Fruit fly (Drosophila melanogaster) whole organism, embryonic: ENCODE results near the gene Psf2.

Experiments used
- Aef1 ChIP-seq: fragments of 200-800 bp; sonication (Bioruptor generic); IDR thresholded peaks from 3 replicates; pipeline ENCODE4 v1.3.6; 2022; ENCODE audit warnings: missing biosample characterization, missing genetic modification characterization
- B-H1 ChIP-seq: fragments of 200-800 bp; sonication (Bioruptor generic); IDR thresholded peaks from 3 replicates; pipeline ENCODE4 v1.3.6; 2022; ENCODE audit warnings: missing biosample characterization, missing genetic modification characterization
- Bgb ChIP-seq: fragments of 200-800 bp; sonication (Bioruptor generic); IDR thresholded peaks from 2 replicates; pipeline ENCODE4 v1.3.6; 2022; ENCODE audit warnings: missing biosample characterization, missing genetic modification characterization; ENCODE audit not compliant: partially characterized antibody
- BtbVII ChIP-seq: fragments of 200-800 bp; sonication (Bioruptor generic); optimal IDR thresholded peaks from 3 replicates; lab custom pipeline; 2017; ENCODE audit warnings: missing biosample characterization, mild to moderate bottlenecking, missing genetic modification characterization
- Bteb2 ChIP-seq: fragments of 200-800 bp; sonication (Bioruptor generic); optimal IDR thresholded peaks from 2 replicates; lab custom pipeline; 2016; ENCODE audit warnings: missing biosample characterization, missing genetic modification characterization
- CG14710 ChIP-seq: fragments of 200-800 bp; sonication (Bioruptor generic); optimal IDR thresholded peaks from 3 replicates; lab custom pipeline; 2019; ENCODE audit warnings: missing biosample characterization, mild to moderate bottlenecking, missing genetic modification characterization, moderate library complexity
- CG15696 ChIP-seq: fragments of 200-800 bp; sonication (Bioruptor generic); optimal IDR thresholded peaks from 2 replicates; lab custom pipeline; 2019; ENCODE audit warnings: missing biosample characterization, mild to moderate bottlenecking, missing genetic modification characterization, moderate library complexity
- CG1602 ChIP-seq: fragments of 200-800 bp; sonication (Bioruptor generic); optimal IDR thresholded peaks from 3 replicates; lab custom pipeline; 2016; ENCODE audit warnings: missing biosample characterization, missing genetic modification characterization
- CG16815 ChIP-seq: fragments of 200-800 bp; sonication (Bioruptor generic); optimal IDR thresholded peaks from 3 replicates; lab custom pipeline; 2017; ENCODE audit warnings: missing biosample characterization, mild to moderate bottlenecking, missing genetic modification characterization
- CG17361 ChIP-seq: fragments of 200-800 bp; sonication (Bioruptor generic); IDR thresholded peaks from 3 replicates; pipeline ENCODE4 v1.3.6; 2022; ENCODE audit warnings: missing biosample characterization, missing genetic modification characterization
- CG17912 ChIP-seq: fragments of 200-800 bp; sonication (Bioruptor generic); optimal IDR thresholded peaks from 2 replicates; lab custom pipeline; 2018; ENCODE audit warnings: missing biosample characterization, mild to moderate bottlenecking, missing genetic modification characterization
- CG18599 ChIP-seq: fragments of 200-800 bp; sonication (Bioruptor generic); optimal IDR thresholded peaks from 3 replicates; lab custom pipeline; 2017; ENCODE audit warnings: missing biosample characterization, missing genetic modification characterization, mild to moderate bottlenecking, moderate library complexity, missing genetic modification reagents
- CG2889 ChIP-seq: fragments of 200-800 bp; sonication (Bioruptor generic); IDR thresholded peaks from 3 replicates; pipeline ENCODE4 v1.3.6; 2022; ENCODE audit warnings: missing biosample characterization, missing genetic modification characterization
- CG31388 ChIP-seq: fragments of 200-800 bp; sonication (Bioruptor generic); optimal IDR thresholded peaks from 2 replicates; lab custom pipeline; 2016; ENCODE audit warnings: missing biosample characterization, missing genetic modification characterization
- CG32532 ChIP-seq: fragments of 200-800 bp; sonication (Bioruptor generic); IDR thresholded peaks from 2 replicates; pipeline ENCODE4 v1.3.6; 2022; ENCODE audit warnings: missing biosample characterization, missing genetic modification characterization
- CG3281 ChIP-seq: fragments of 200-800 bp; sonication (Bioruptor generic); optimal IDR thresholded peaks from 3 replicates; lab custom pipeline; 2017; ENCODE audit warnings: missing biosample characterization, mild to moderate bottlenecking, missing genetic modification characterization
- CG42726 ChIP-seq: fragments of 200-800 bp; sonication (Bioruptor generic); IDR thresholded peaks from 2 replicates; pipeline ENCODE4 v1.3.6; 2022; ENCODE audit warnings: missing biosample characterization, missing genetic modification characterization; ENCODE audit not compliant: partially characterized antibody
- CG6791 ChIP-seq: fragments of 200-800 bp; sonication (Bioruptor generic); IDR thresholded peaks from 3 replicates; pipeline ENCODE4 v1.3.6; 2022; ENCODE audit warnings: missing biosample characterization, missing genetic modification characterization; ENCODE audit not compliant: partially characterized antibody
- CG7556 ChIP-seq: fragments of 200-800 bp; sonication (Bioruptor generic); optimal IDR thresholded peaks from 2 replicates; lab custom pipeline; 2017; ENCODE audit warnings: missing biosample characterization, mild to moderate bottlenecking, missing genetic modification characterization
- CG8388 ChIP-seq: fragments of 200-800 bp; sonication (Bioruptor generic); optimal IDR thresholded peaks from 2 replicates; lab custom pipeline; 2019; ENCODE audit warnings: missing biosample characterization, mild to moderate bottlenecking, missing genetic modification characterization, moderate library complexity
- CG8478 ChIP-seq: fragments of >200 bp; optimal IDR thresholded peaks from 2 replicates; lab custom pipeline; 2018
- CG9215 ChIP-seq: fragments of 200-800 bp; sonication (Bioruptor generic); IDR thresholded peaks from 2 replicates; pipeline ENCODE4 v1.3.6; 2022; ENCODE audit warnings: missing biosample characterization, missing genetic modification characterization
- CG9797 ChIP-seq: fragments of 200-800 bp; sonication (Bioruptor generic); optimal IDR thresholded peaks from 3 replicates; lab custom pipeline; 2018; ENCODE audit warnings: missing biosample characterization, mild to moderate bottlenecking, missing genetic modification characterization
- Chrac-16 ChIP-seq: fragments of 200-800 bp; sonication (Bioruptor generic); optimal IDR thresholded peaks from 3 replicates; lab custom pipeline; 2016; ENCODE audit warnings: missing biosample characterization, missing genetic modification characterization
- Dbx ChIP-seq: fragments of 200-800 bp; sonication (Bioruptor generic); IDR thresholded peaks from 3 replicates; pipeline ENCODE4 v1.3.6; 2022; ENCODE audit warnings: missing biosample characterization, missing genetic modification characterization
- Deaf1 ChIP-seq: fragments of 200-800 bp; optimal IDR thresholded peaks from 3 replicates; lab custom pipeline; 2019; ENCODE audit warnings: missing biosample characterization, mild to moderate bottlenecking, missing genetic modification characterization, moderate library complexity
- Dp ChIP-seq: fragments of 200-800 bp; sonication (Bioruptor generic); optimal IDR thresholded peaks from 2 replicates; lab custom pipeline; 2018; ENCODE audit warnings: missing biosample characterization, mild to moderate bottlenecking, missing genetic modification characterization, moderate library complexity
- Gug ChIP-seq: fragments of 200-800 bp; sonication (Bioruptor generic); IDR thresholded peaks from 4 replicates; pipeline ENCODE4 v1.3.6; 2022; ENCODE audit warnings: missing biosample characterization, missing genetic modification characterization
- Max ChIP-seq: fragments of 200-800 bp; sonication (Bioruptor generic); optimal IDR thresholded peaks from 2 replicates; lab custom pipeline; 2016; ENCODE audit warnings: missing biosample characterization, mild to moderate bottlenecking, missing genetic modification characterization
- Mes4 ChIP-seq: fragments of 200-800 bp; sonication (Bioruptor generic); optimal IDR thresholded peaks from 2 replicates; lab custom pipeline; 2016; ENCODE audit warnings: missing biosample characterization, missing genetic modification characterization
- NC2β ChIP-seq: fragments of 200-800 bp; sonication (Bioruptor generic); optimal IDR thresholded peaks from 2 replicates; lab custom pipeline; 2016; ENCODE audit warnings: missing biosample characterization, missing genetic modification characterization
- Poxn ChIP-seq: fragments of 200-800 bp; sonication (Bioruptor generic); IDR thresholded peaks from 2 replicates; pipeline ENCODE4 v1.3.6; 2022; ENCODE audit warnings: missing biosample characterization, missing genetic modification characterization
- Stat92E ChIP-seq, 3 experiments: fragments of >200 bp in 2 of 3; fragments of 200-800 bp in 1 of 3; sonication (Bioruptor generic) in 1 of 3; optimal IDR thresholded peaks; 2 replicates each; lab custom pipeline; 2017 to 2019; ENCODE audit warnings: missing biosample characterization in 3 of 3, missing genetic modification characterization in 3 of 3, mild to moderate bottlenecking in 1 of 3, moderate library complexity in 1 of 3
- br ChIP-seq: fragments of >200 bp; optimal IDR thresholded peaks from 2 replicates; lab custom pipeline; 2017
- bsh ChIP-seq, 2 experiments: fragments of 200-800 bp; sonication (Bioruptor generic); optimal IDR thresholded peaks; 2 replicates each; lab custom pipeline; 2017 to 2018; ENCODE audit warnings: mild to moderate bottlenecking in 2 of 2, missing biosample characterization in 2 of 2, missing genetic modification characterization in 2 of 2, moderate library complexity in 1 of 2
- cas ChIP-seq: fragments of 200-800 bp; sonication (Bioruptor generic); IDR thresholded peaks from 2 replicates; pipeline ENCODE4 v1.3.6; 2022; ENCODE audit warnings: missing biosample characterization, missing genetic modification characterization
- chn ChIP-seq: fragments of 200-800 bp; sonication (Bioruptor generic); optimal IDR thresholded peaks from 2 replicates; lab custom pipeline; 2016; ENCODE audit warnings: missing biosample characterization, missing genetic modification characterization
- crc ChIP-seq: fragments of 200-800 bp; sonication (Bioruptor generic); optimal IDR thresholded peaks from 2 replicates; lab custom pipeline; 2016; ENCODE audit warnings: missing biosample characterization, missing genetic modification characterization
- croc ChIP-seq: fragments of 200-800 bp; sonication (Bioruptor generic); conservative IDR thresholded peaks from 3 replicates; pipeline ENCODE4 v1.3.6; 2022; ENCODE audit warnings: missing biosample characterization, missing genetic modification characterization
- dan ChIP-seq: fragments of 200-800 bp; sonication (Bioruptor generic); IDR thresholded peaks from 2 replicates; pipeline ENCODE4 v1.3.6; 2022; ENCODE audit warnings: missing biosample characterization, missing genetic modification characterization
- ems ChIP-seq: fragments of 200-800 bp; sonication (Bioruptor generic); optimal IDR thresholded peaks from 3 replicates; lab custom pipeline; 2016; ENCODE audit warnings: missing biosample characterization, missing genetic modification characterization
- exex ChIP-seq: fragments of 200-800 bp; sonication (Bioruptor generic); optimal IDR thresholded peaks from 4 replicates; lab custom pipeline; 2018; ENCODE audit warnings: missing biosample characterization, mild to moderate bottlenecking, missing genetic modification characterization, moderate library complexity
- fru ChIP-seq: fragments of >200 bp; optimal IDR thresholded peaks from 2 replicates; lab custom pipeline; 2017
- lbe ChIP-seq: fragments of 200-800 bp; sonication (Bioruptor generic); optimal IDR thresholded peaks from 2 replicates; lab custom pipeline; 2016; ENCODE audit warnings: missing biosample characterization, mild to moderate bottlenecking, missing genetic modification characterization
- mirr ChIP-seq: fragments of 200-800 bp; sonication (Bioruptor generic); optimal IDR thresholded peaks from 3 replicates; lab custom pipeline; 2018; ENCODE audit warnings: missing biosample characterization, mild to moderate bottlenecking, missing genetic modification characterization
- p53 ChIP-seq: fragments of 200-800 bp; sonication (Bioruptor generic); optimal IDR thresholded peaks from 2 replicates; lab custom pipeline; 2016; ENCODE audit warnings: missing biosample characterization, missing genetic modification characterization
- pzg ChIP-seq: fragments of 200-800 bp; sonication (Bioruptor generic); optimal IDR thresholded peaks from 3 replicates; lab custom pipeline; 2018; ENCODE audit warnings: missing biosample characterization, mild to moderate bottlenecking, missing genetic modification characterization, moderate library complexity
- slbo ChIP-seq: fragments of 200-800 bp; sonication (Bioruptor generic); IDR thresholded peaks from 2 replicates; pipeline ENCODE4 v1.3.6; 2022; ENCODE audit warnings: missing biosample characterization, missing genetic modification characterization
- sob ChIP-seq: fragments of 200-800 bp; sonication (Bioruptor generic); IDR thresholded peaks from 2 replicates; pipeline ENCODE4 v1.3.6; 2022; ENCODE audit warnings: missing biosample characterization, missing genetic modification characterization
- twi ChIP-seq: fragments of 200-800 bp; optimal IDR thresholded peaks from 2 replicates; lab custom pipeline; 2019; ENCODE audit warnings: missing biosample characterization, mild to moderate bottlenecking, missing genetic modification characterization, moderate library complexity
- tx ChIP-seq: fragments of 200-800 bp; sonication (Bioruptor generic); optimal IDR thresholded peaks from 2 replicates; lab custom pipeline; 2016; ENCODE audit warnings: missing biosample characterization, missing genetic modification characterization
- zfh2 ChIP-seq: fragments of 200-800 bp; sonication (Bioruptor generic); optimal IDR thresholded peaks from 2 replicates; lab custom pipeline; 2016; ENCODE audit warnings: missing biosample characterization, missing genetic modification characterization

Psf2 gene

dm6 chr2L:4393842-4394421 is 6.8 kb upstream of the Psf2 start, which contains the start of gene CG3652 (continued):
- TF ChIP-seq Bgb (GFP tag; lab: Robert Waterston, UW), result peak; percentile 29; the same call in 1 of the 2 replicates
- TF ChIP-seq br (lab: Kevin White, UChicago), result no peak
- no peak for TF ChIP-seq CG18599
- no peak for TF ChIP-seq p53
- no peak for TF ChIP-seq CG7556
- no peak for TF ChIP-seq CG1602 (GFP tag; lab: Kevin White, UChicago)
- TF ChIP-seq NC2β (GFP tag; lab: Kevin White, UChicago), result peak; percentile 14
- no peak for TF ChIP-seq CG31388 (GFP tag; lab: Kevin White, UChicago)
- TF ChIP-seq Max (GFP tag; lab: Kevin White, UChicago), result peak; percentile 33
- peak; percentile 53 for TF ChIP-seq zfh2 (GFP tag; lab: Kevin White, UChicago)
- TF ChIP-seq CG9797 (GFP tag; lab: Kevin White, UChicago), result peak; percentile 78
- TF ChIP-seq Bteb2, result peak; percentile 14
- TF ChIP-seq CG15696, result no peak
- TF ChIP-seq cas (GFP tag; lab: Robert Waterston, UW), result no peak
- TF ChIP-seq Stat92E (GFP tag; optimal IDR thresholded peaks at IDR 0.05; lab: Kevin White, UChicago), result no peak
- TF ChIP-seq chn (GFP tag; lab: Kevin White, UChicago), result peak; percentile 9
- TF ChIP-seq BtbVII (GFP tag; lab: Kevin White, UChicago), result no peak
- TF ChIP-seq dan (GFP tag; lab: Robert Waterston, UW), result no peak
- TF ChIP-seq CG17361 (GFP tag; lab: Robert Waterston, UW), result no peak
- no peak for TF ChIP-seq CG8478 (lab: Kevin White, UChicago)
- no peak for TF ChIP-seq CG8388
- TF ChIP-seq CG42726, result no peak
- 0 out of 2 replicates have a peak, but pooled peaks have one; percentile 13 for TF ChIP-seq CG32532 (GFP tag; lab: Robert Waterston, UW)
- peak; percentile 43 for TF ChIP-seq Chrac-16
- TF ChIP-seq lbe, result no peak
- TF ChIP-seq CG17912 (GFP tag; lab: Kevin White, UChicago), result no peak
- TF ChIP-seq Dbx (GFP tag; lab: Robert Waterston, UW), result 0 out of 3 replicates have a peak, but pooled peaks have one; percentile 21
- TF ChIP-seq tx (GFP tag; lab: Kevin White, UChicago), result no peak
- TF ChIP-seq CG3281, result no peak
- no peak for TF ChIP-seq ems (GFP tag; lab: Kevin White, UChicago)
- TF ChIP-seq Mes4 (GFP tag; lab: Kevin White, UChicago), result no peak
- peak; percentile 12; the same call in 1 of the 4 replicates for TF ChIP-seq Gug (GFP tag; lab: Robert Waterston, UW)
- TF ChIP-seq CG6791, result peak; percentile 46; the same call in 1 of the 3 replicates
- peak; percentile 72 for TF ChIP-seq CG14710 (tag; lab: Kevin White, UChicago)
- TF ChIP-seq mirr (GFP tag; lab: Kevin White, UChicago), result no peak
- TF ChIP-seq twi (tag; lab: Kevin White, UChicago), result no peak
- no peak for TF ChIP-seq Deaf1 (tag; lab: Kevin White, UChicago)
- peak; percentile 43; the same call in 1 of the 2 replicates for TF ChIP-seq slbo (GFP tag; lab: Robert Waterston, UW)
- TF ChIP-seq crc (GFP tag; lab: Kevin White, UChicago), result no peak
- TF ChIP-seq CG9215 (GFP tag; lab: Robert Waterston, UW), result no peak
- no peak for TF ChIP-seq Poxn
- peak; percentile 68 for TF ChIP-seq Dp
- no peak for TF ChIP-seq CG2889 (GFP tag; lab: Robert Waterston, UW)
- TF ChIP-seq croc (GFP tag; lab: Robert Waterston, UW), result no peak
- no peak for TF ChIP-seq Aef1 (GFP tag; lab: Robert Waterston, UW)
- TF ChIP-seq CG16815 (GFP tag; lab: Kevin White, UChicago), result no peak
- TF ChIP-seq fru (lab: Kevin White, UChicago), result no peak
- TF ChIP-seq exex (tag; lab: Kevin White, UChicago), result no peak
- TF ChIP-seq sob (GFP tag; lab: Robert Waterston, UW), result no peak
- TF ChIP-seq bsh (GFP tag; optimal IDR thresholded peaks at IDR 0.05; lab: Kevin White, UChicago), result no peak
- peak; percentile 47 for TF ChIP-seq pzg (GFP tag; lab: Kevin White, UChicago)
- no peak for TF ChIP-seq B-H1 (GFP tag; lab: Robert Waterston, UW)
